Worm (Caenorhabditis elegans) whole organism, midembryonic: ENCODE data around the gene nas-29.

Source experiments
- T22C8.4 ChIP-seq: fragments of 200-800 bp; sonication (Bioruptor generic); IDR thresholded peaks from 2 replicates; pipeline ENCODE4 v1.3.6; 2022; ENCODE audit warnings: missing genetic modification characterization, missing compliant biosample characterization
- cog-1 ChIP-seq: sonication (generic microtip); optimal IDR thresholded peaks from 2 replicates; lab custom pipeline; 2016; ENCODE audit warnings: missing genetic modification characterization, missing compliant biosample characterization
- flt-1 ChIP-seq: fragments of 200-800 bp; sonication (Bioruptor generic); IDR thresholded peaks from 2 replicates; pipeline ENCODE4 v1.3.6; 2022; ENCODE audit warnings: missing genetic modification characterization, missing compliant biosample characterization
- klf-2 ChIP-seq: fragments of 200-800 bp; sonication (Bioruptor generic); conservative IDR thresholded peaks from 2 replicates; pipeline ENCODE4 v1.3.6; 2022; ENCODE audit warnings: missing genetic modification reagents, missing genetic modification characterization, missing compliant biosample characterization
- med-1 ChIP-seq: sonication (generic microtip); optimal IDR thresholded peaks from 2 replicates; lab custom pipeline; 2017; ENCODE audit warnings: missing genetic modification characterization, mild to moderate bottlenecking, missing compliant biosample characterization, antibody characterized with exemption, missing genetic modification reagents; ENCODE audit not compliant: insufficient read depth
- ref-1 ChIP-seq: fragments of 200-800 bp; sonication (Bioruptor generic); conservative IDR thresholded peaks from 2 replicates; pipeline ENCODE4 v1.3.6; 2022; ENCODE audit warnings: missing genetic modification reagents, missing genetic modification characterization, missing compliant biosample characterization
- tab-1 ChIP-seq: fragments of 200-800 bp; sonication (Bioruptor generic); IDR thresholded peaks from 2 replicates; pipeline ENCODE4 v1.3.6; 2022; ENCODE audit warnings: missing genetic modification characterization, missing compliant biosample characterization
- ztf-23 ChIP-seq: fragments of 200-800 bp; sonication (Bioruptor generic); IDR thresholded peaks from 2 replicates; pipeline ENCODE4 v1.3.6; 2022; ENCODE audit warnings: missing genetic modification reagents, missing genetic modification characterization, missing compliant biosample characterization
- ztf-29 ChIP-seq: fragments of 200-800 bp; sonication (Bioruptor generic); IDR thresholded peaks from 2 replicates; pipeline ENCODE4 v1.3.6; 2022; ENCODE audit warnings: missing genetic modification reagents, missing genetic modification characterization, missing compliant biosample characterization

The nas-29 gene

ce11 chrII:5180272-5180671 lies 38.4 kb upstream of the nas-29 start:
- TF ChIP-seq med-1 (GFP tag; lab: Kevin White, UChicago) (no peak), ref-1 (GFP tag; lab: Robert Waterston, UW) (no peak), flt-1 (GFP tag; lab: Robert Waterston, UW) (no peak), ztf-29 (no peak), T22C8.4 (GFP tag; lab: Robert Waterston, UW) (no peak), ztf-23 (GFP tag; lab: Robert Waterston, UW) (no peak), tab-1 (GFP tag; lab: Robert Waterston, UW) (no peak)

ce11 chrII:5178609-5179008 lies 36.8 kb upstream of the nas-29 start:
- TF ChIP-seq ztf-23 (GFP tag; lab: Robert Waterston, UW), result no peak
- TF ChIP-seq klf-2 (GFP tag; lab: Robert Waterston, UW), result no peak
- no peak for TF ChIP-seq ztf-29
- no peak for TF ChIP-seq tab-1 (GFP tag; lab: Robert Waterston, UW)
- no peak for TF ChIP-seq flt-1 (GFP tag; lab: Robert Waterston, UW)
- no peak for TF ChIP-seq ref-1 (GFP tag; lab: Robert Waterston, UW)
- no peak for TF ChIP-seq cog-1
- TF ChIP-seq med-1 (GFP tag; lab: Kevin White, UChicago), result no peak
- no peak for TF ChIP-seq T22C8.4 (GFP tag; lab: Robert Waterston, UW)

DNA sequence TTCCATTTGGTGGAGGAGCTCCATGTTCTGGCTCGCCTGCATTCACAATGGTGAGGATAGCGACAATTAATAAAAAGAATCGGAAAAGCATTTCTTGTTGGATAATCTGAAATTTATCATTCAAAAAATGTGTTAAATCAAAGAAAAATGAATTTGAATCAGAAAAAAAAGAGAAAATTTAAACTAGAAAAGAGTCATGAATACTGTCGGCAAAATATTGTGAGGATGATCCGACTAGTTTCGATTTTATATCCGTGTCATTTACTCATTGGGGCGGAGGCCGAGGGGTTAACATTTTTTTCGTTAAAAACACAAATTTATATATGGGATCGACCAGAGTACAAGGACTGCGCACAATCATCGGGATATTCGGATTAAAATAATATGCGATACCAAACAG lies 36.1 kb upstream of the nas-29 start, which contains the start of gene C27D6.12:
TSS of gene C27D6.12 (minus strand) at position 101 of the 400 bp plus-strand sequence.
- no peak for TF ChIP-seq ref-1 (GFP tag; lab: Robert Waterston, UW)
- TF ChIP-seq cog-1, result no peak

ce11 chrII:5176934-5177333 lies 35.1 kb upstream of the nas-29 start:
- TF ChIP-seq T22C8.4 (GFP tag; lab: Robert Waterston, UW) (no peak), ztf-23 (GFP tag; lab: Robert Waterston, UW) (no peak)

DNA sequence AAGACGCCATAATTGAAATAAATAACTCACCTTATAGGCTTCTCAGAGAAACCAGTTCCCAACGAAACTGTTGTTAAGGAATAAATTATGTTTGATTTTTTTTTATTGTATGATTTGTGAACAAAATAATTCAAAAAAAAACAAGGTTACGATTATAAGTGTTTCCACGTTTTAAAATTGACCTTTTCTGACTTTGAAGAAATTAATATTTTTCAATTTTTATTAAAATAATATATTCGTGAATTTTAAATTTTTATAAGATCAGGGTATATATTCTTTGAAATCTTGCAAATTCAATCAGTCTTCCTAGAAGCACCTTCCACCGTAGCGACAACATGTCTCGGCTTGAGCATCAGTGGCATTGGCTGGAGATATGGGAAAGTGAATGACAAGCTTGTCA lies 32.5 kb upstream of the nas-29 start, which contains the start of gene C27D6.3:
TSS of gene C27D6.3 (minus strand) at position 101 of the 400 bp plus-strand sequence.
- TF ChIP-seq cog-1 (no peak), T22C8.4 (GFP tag; lab: Robert Waterston, UW) (no peak), ztf-29 (no peak), flt-1 (GFP tag; lab: Robert Waterston, UW) (no peak), klf-2 (GFP tag; lab: Robert Waterston, UW) (no peak), tab-1 (GFP tag; lab: Robert Waterston, UW) (no peak)

DNA sequence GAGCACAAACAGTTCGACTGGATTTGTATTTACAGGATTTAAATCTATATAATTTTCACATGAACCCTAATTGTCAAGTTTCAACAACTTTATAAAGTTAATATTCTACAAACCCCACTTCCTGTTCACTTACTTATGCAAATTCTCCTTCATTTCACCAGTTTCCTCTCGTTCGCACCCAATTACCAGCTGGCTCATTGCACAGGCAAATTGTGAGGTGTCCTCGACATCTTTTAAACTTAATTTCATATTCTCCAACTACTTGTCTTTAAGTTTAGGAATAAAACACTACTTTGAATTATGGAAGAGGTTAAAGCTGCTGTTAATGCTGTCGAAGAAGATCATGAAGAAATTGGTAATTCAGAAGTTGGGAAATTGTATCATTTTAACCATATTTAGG lies 30.6 kb upstream of the nas-29 start, which contains the start of gene C27D6.1:
TSS of gene C27D6.1 (plus strand) at position 301 of the 400 bp plus-strand sequence.
- TF ChIP-seq flt-1 (GFP tag; lab: Robert Waterston, UW), result no peak
- TF ChIP-seq ztf-23 (GFP tag; lab: Robert Waterston, UW), result no peak
- TF ChIP-seq tab-1 (GFP tag; lab: Robert Waterston, UW), result no peak
- TF ChIP-seq klf-2 (GFP tag; lab: Robert Waterston, UW), result no peak
- no peak for TF ChIP-seq med-1 (GFP tag; lab: Kevin White, UChicago)
- no peak for TF ChIP-seq T22C8.4 (GFP tag; lab: Robert Waterston, UW)
- no peak for TF ChIP-seq cog-1
- TF ChIP-seq ref-1 (GFP tag; lab: Robert Waterston, UW), result no peak
- no peak for TF ChIP-seq ztf-29

- TF ChIP-seq klf-2 (GFP tag; lab: Robert Waterston, UW), result no peak
- no peak for TF ChIP-seq tab-1 (GFP tag; lab: Robert Waterston, UW)
- TF ChIP-seq ref-1 (GFP tag; lab: Robert Waterston, UW), result no peak
- TF ChIP-seq T22C8.4 (GFP tag; lab: Robert Waterston, UW), result no peak
- no peak for TF ChIP-seq cog-1
- TF ChIP-seq ztf-23 (GFP tag; lab: Robert Waterston, UW), result no peak
- TF ChIP-seq flt-1 (GFP tag; lab: Robert Waterston, UW), result no peak
- TF ChIP-seq ztf-29, result no peak
- no peak for TF ChIP-seq med-1 (GFP tag; lab: Kevin White, UChicago)
Observed at ce11 chrII:5171610-5172009, 29.8 kb upstream of the nas-29 start, which contains the start of gene C27D6.15. Gene C27D6.15, plus strand, starts transcription at chrII:5171910.

DNA sequence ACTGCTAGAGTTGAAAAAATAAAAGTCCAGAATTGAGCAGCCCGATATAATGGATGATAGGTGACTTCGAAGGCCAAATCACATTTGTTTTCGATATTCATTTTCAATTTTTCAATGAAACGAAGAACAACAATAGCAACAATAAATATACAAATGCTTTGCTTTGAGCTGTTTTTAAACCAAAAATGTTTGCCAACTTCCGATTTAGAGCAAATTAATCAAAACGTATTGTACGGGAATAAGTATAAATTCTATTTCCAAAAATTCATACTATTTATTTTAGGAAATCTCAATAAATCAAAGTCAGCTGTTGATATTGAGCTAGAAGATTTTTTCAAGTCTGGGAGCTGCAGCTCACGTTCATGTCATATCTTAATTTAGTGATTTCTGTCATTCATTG lies 29.1 kb upstream of the nas-29 start, which contains the start of gene srb-1:
TSS of gene srb-1 (minus strand) at position 101 of the 400 bp plus-strand sequence.
- no peak for TF ChIP-seq ztf-29

ce11 chrII:5166738-5167137 lies 24.9 kb upstream of the nas-29 start, which contains the start of gene srb-3:
Gene srb-3, minus strand, starts transcription at chrII:5166838.
- TF ChIP-seq cog-1 (no peak), ref-1 (GFP tag; lab: Robert Waterston, UW) (no peak), tab-1 (GFP tag; lab: Robert Waterston, UW) (no peak), klf-2 (GFP tag; lab: Robert Waterston, UW) (no peak), ztf-23 (GFP tag; lab: Robert Waterston, UW) (no peak), ztf-29 (no peak), med-1 (GFP tag; lab: Kevin White, UChicago) (no peak), T22C8.4 (GFP tag; lab: Robert Waterston, UW) (no peak), flt-1 (GFP tag; lab: Robert Waterston, UW) (no peak)

- no peak for TF ChIP-seq tab-1 (GFP tag; lab: Robert Waterston, UW)
- no peak for TF ChIP-seq cog-1
- TF ChIP-seq klf-2 (GFP tag; lab: Robert Waterston, UW), result no peak
- no peak for TF ChIP-seq ztf-23 (GFP tag; lab: Robert Waterston, UW)
- no peak for TF ChIP-seq T22C8.4 (GFP tag; lab: Robert Waterston, UW)
- no peak for TF ChIP-seq ztf-29
- TF ChIP-seq flt-1 (GFP tag; lab: Robert Waterston, UW), result no peak
- no peak for TF ChIP-seq ref-1 (GFP tag; lab: Robert Waterston, UW)
- TF ChIP-seq med-1 (GFP tag; lab: Kevin White, UChicago), result no peak
Observed at ce11 chrII:5163283-5163682, 21.4 kb upstream of the nas-29 start, which contains the start of gene srb-5. Gene srb-5, minus strand, starts transcription at chrII:5163383.
